Worm (Caenorhabditis elegans) whole organism, young adult: ENCODE measurements around the gene gut-2.

Experiments
- B0019.2 ChIP-seq: fragments of 200-800 bp; sonication (Bioruptor generic); conservative IDR thresholded peaks from 2 replicates; pipeline ENCODE4 v1.3.6; 2022; ENCODE audit warnings: missing genetic modification reagents, missing genetic modification characterization, missing compliant biosample characterization
- B0035.1 ChIP-seq: sonication (generic microtip); optimal IDR thresholded peaks from 2 replicates; lab custom pipeline; 2016; ENCODE audit warnings: missing genetic modification characterization, mild to moderate bottlenecking, missing compliant biosample characterization, missing genotype, missing genetic modification reagents
- D2030.7 ChIP-seq: fragments of 200-800 bp; sonication (Bioruptor generic); IDR thresholded peaks from 2 replicates; pipeline ENCODE4 v1.3.6; 2022; ENCODE audit warnings: missing genetic modification reagents, missing genetic modification characterization, missing compliant biosample characterization
- F33H1.4 ChIP-seq: fragments of 200-800 bp; sonication (Bioruptor generic); IDR thresholded peaks from 2 replicates; pipeline ENCODE4 v1.3.6; 2022; ENCODE audit warnings: missing genetic modification reagents, missing genetic modification characterization, missing compliant biosample characterization
- F49E8.2 ChIP-seq: sonication (generic microtip); optimal IDR thresholded peaks from 3 replicates; lab custom pipeline; 2017; ENCODE audit warnings: missing genetic modification characterization, mild to moderate bottlenecking, missing compliant biosample characterization, antibody characterized with exemption, moderate library complexity; ENCODE audit not compliant: insufficient read depth
- K11D2.4 ChIP-seq: fragments of 200-800 bp; sonication (Bioruptor generic); IDR thresholded peaks from 2 replicates; pipeline ENCODE4 v1.3.6; 2022; ENCODE audit warnings: missing genetic modification reagents, missing genetic modification characterization, missing compliant biosample characterization
- T26A5.8 ChIP-seq: sonication (generic microtip); optimal IDR thresholded peaks from 2 replicates; lab custom pipeline; 2016; ENCODE audit warnings: missing genetic modification characterization, missing compliant biosample characterization
- ZK185.1 ChIP-seq: sonication (generic microtip); optimal IDR thresholded peaks from 2 replicates; lab custom pipeline; 2016; ENCODE audit warnings: mild to moderate bottlenecking, missing genetic modification characterization, missing compliant biosample characterization; ENCODE audit not compliant: poor library complexity, severe bottlenecking
- ama-1 ChIP-seq, 3 experiments: fragments of 150-350 bp in 1 of 3; sonication (generic microtip) in 2 of 3; optimal IDR thresholded peaks; 2 replicates each; lab custom pipeline; 2014 to 2018; ENCODE audit warnings: missing biosample characterization in 2 of 3, missing genetic modification characterization in 2 of 3, missing genetic modification reagents in 2 of 3
- attf-3 ChIP-seq: fragments of 200-800 bp; sonication (Bioruptor generic); conservative IDR thresholded peaks from 2 replicates; pipeline ENCODE4 v1.3.6; 2022; ENCODE audit warnings: missing genetic modification reagents, missing genetic modification characterization, missing compliant biosample characterization
- attf-5 ChIP-seq: fragments of 200-800 bp; sonication (Bioruptor generic); optimal IDR thresholded peaks from 2 replicates; lab custom pipeline; 2018; ENCODE audit warnings: mild to moderate bottlenecking, missing genetic modification characterization, missing compliant biosample characterization
- attf-6 ChIP-seq: fragments of 200-800 bp; sonication (Bioruptor generic); IDR thresholded peaks from 2 replicates; pipeline ENCODE4 v1.3.6; 2022; ENCODE audit warnings: missing genetic modification reagents, missing genetic modification characterization, missing compliant biosample characterization
- bed-1 ChIP-seq: fragments of 200-800 bp; sonication (Bioruptor generic); IDR thresholded peaks from 2 replicates; pipeline ENCODE4 v1.3.6; 2022; ENCODE audit warnings: missing genetic modification reagents, missing genetic modification characterization, missing compliant biosample characterization
- cebp-1 ChIP-seq, 2 experiments: fragments of 200-800 bp in 1 of 2; sonication (Bioruptor generic) in 1 of 2; sonication (generic microtip) in 1 of 2; IDR thresholded peaks in 1 of 2; optimal IDR thresholded peaks in 1 of 2; 2 replicates each; pipeline versions ENCODE4 v1.3.6 to Lab custom; 2017 to 2022; ENCODE audit warnings: missing compliant biosample characterization in 2 of 2, missing genetic modification characterization in 2 of 2, mild to moderate bottlenecking in 1 of 2, missing genetic modification reagents in 1 of 2, moderate library complexity in 1 of 2
- ceh-27 ChIP-seq: fragments of 200-800 bp; sonication (Bioruptor generic); optimal IDR thresholded peaks from 2 replicates; lab custom pipeline; 2018; ENCODE audit warnings: mild to moderate bottlenecking, missing genetic modification characterization, moderate library complexity, missing compliant biosample characterization
- ceh-58 ChIP-seq: fragments of 200-800 bp; sonication (Bioruptor generic); IDR thresholded peaks from 2 replicates; pipeline ENCODE4 v1.3.6; 2022; ENCODE audit warnings: missing genetic modification characterization, missing compliant biosample characterization
- ceh-91 ChIP-seq: fragments of 200-800 bp; sonication (Bioruptor generic); IDR thresholded peaks from 2 replicates; pipeline ENCODE4 v1.3.6; 2022; ENCODE audit warnings: missing genetic modification reagents, missing genetic modification characterization, missing compliant biosample characterization
- fkh-3 ChIP-seq: sonication (generic microtip); optimal IDR thresholded peaks from 2 replicates; lab custom pipeline; 2016; ENCODE audit warnings: mild to moderate bottlenecking, missing genetic modification characterization, missing compliant biosample characterization
- hlh-26 ChIP-seq: fragments of 200-800 bp; sonication (Bioruptor generic); conservative IDR thresholded peaks from 2 replicates; pipeline ENCODE4 v1.3.6; 2022; ENCODE audit warnings: missing genetic modification reagents, missing genetic modification characterization, missing compliant biosample characterization
- hsf-1 ChIP-seq: fragments of 200-800 bp; sonication (Bioruptor generic); IDR thresholded peaks from 2 replicates; pipeline ENCODE4 v1.3.6; 2022; ENCODE audit warnings: missing genetic modification reagents, missing genetic modification characterization, missing compliant biosample characterization
- lag-1 ChIP-seq: fragments of 200-800 bp; sonication (Bioruptor generic); IDR thresholded peaks from 2 replicates; pipeline ENCODE4 v1.3.6; 2022; ENCODE audit warnings: missing genetic modification reagents, missing genetic modification characterization, missing compliant biosample characterization
- let-526 ChIP-seq: fragments of 200-800 bp; sonication (Bioruptor generic); IDR thresholded peaks from 2 replicates; pipeline ENCODE4 v1.3.6; 2022; ENCODE audit warnings: missing genetic modification reagents, missing genetic modification characterization, missing compliant biosample characterization
- lin-40 ChIP-seq: sonication (generic microtip); optimal IDR thresholded peaks from 2 replicates; lab custom pipeline; 2016; ENCODE audit warnings: missing genetic modification characterization, mild to moderate bottlenecking, missing compliant biosample characterization, missing genotype, missing genetic modification reagents
- lin-54 ChIP-seq: fragments of 200-800 bp; sonication (Bioruptor generic); optimal IDR thresholded peaks from 2 replicates; lab custom pipeline; 2018; ENCODE audit warnings: mild to moderate bottlenecking, missing genetic modification characterization, missing compliant biosample characterization
- madf-3 ChIP-seq: fragments of 200-800 bp; sonication (Bioruptor generic); IDR thresholded peaks from 2 replicates; pipeline ENCODE4 v1.3.6; 2022; ENCODE audit warnings: missing genetic modification reagents, missing genetic modification characterization, missing compliant biosample characterization
- mcd-1 ChIP-seq: fragments of 200-800 bp; sonication (Bioruptor generic); IDR thresholded peaks from 2 replicates; pipeline ENCODE4 v1.3.6; 2022; ENCODE audit warnings: missing genetic modification reagents, missing genetic modification characterization, missing compliant biosample characterization
- mel-28 ChIP-seq: sonication (generic microtip); optimal IDR thresholded peaks from 2 replicates; lab custom pipeline; 2016; ENCODE audit warnings: borderline replicate concordance, mild to moderate bottlenecking, missing genetic modification characterization, missing compliant biosample characterization
- mxl-1 ChIP-seq: sonication (generic microtip); optimal IDR thresholded peaks from 2 replicates; lab custom pipeline; 2016; ENCODE audit warnings: missing genetic modification characterization, missing compliant biosample characterization
- nfyb-1 ChIP-seq: fragments of 200-800 bp; sonication (Bioruptor generic); IDR thresholded peaks from 2 replicates; pipeline ENCODE4 v1.3.6; 2022; ENCODE audit warnings: missing genetic modification reagents, missing genetic modification characterization, missing compliant biosample characterization
- nhr-27 ChIP-seq: fragments of 200-800 bp; sonication (Bioruptor generic); optimal IDR thresholded peaks from 2 replicates; lab custom pipeline; 2018; ENCODE audit warnings: mild to moderate bottlenecking, missing genetic modification characterization, moderate library complexity, missing compliant biosample characterization
- nhr-80 ChIP-seq: sonication (generic microtip); optimal IDR thresholded peaks from 2 replicates; lab custom pipeline; 2016; ENCODE audit warnings: missing genetic modification characterization, missing compliant biosample characterization
- nhr-90 ChIP-seq: sonication (generic microtip); optimal IDR thresholded peaks from 2 replicates; lab custom pipeline; 2016; ENCODE audit warnings: missing genotype, mild to moderate bottlenecking, missing genetic modification characterization, missing compliant biosample characterization
- rcor-1 ChIP-seq: fragments of 200-800 bp; sonication (Bioruptor generic); IDR thresholded peaks from 2 replicates; pipeline ENCODE4 v1.3.6; 2022; ENCODE audit warnings: missing genetic modification reagents, missing genetic modification characterization, missing compliant biosample characterization
- repo-1 ChIP-seq: sonication (generic microtip); optimal IDR thresholded peaks from 2 replicates; lab custom pipeline; 2017; ENCODE audit warnings: mild to moderate bottlenecking, missing genetic modification characterization, missing compliant biosample characterization
- sdz-38 ChIP-seq: sonication (generic microtip); optimal IDR thresholded peaks from 2 replicates; lab custom pipeline; 2016; ENCODE audit warnings: missing genotype, missing genetic modification characterization, missing compliant biosample characterization
- sea-2 ChIP-seq: fragments of 200-800 bp; sonication (Bioruptor generic); IDR thresholded peaks from 2 replicates; pipeline ENCODE4 v1.3.6; 2022; ENCODE audit warnings: missing genetic modification characterization, missing compliant biosample characterization
- snpc-1.1 ChIP-seq: sonication (generic microtip); optimal IDR thresholded peaks from 2 replicates; lab custom pipeline; 2017; ENCODE audit warnings: missing genetic modification characterization, mild to moderate bottlenecking, missing compliant biosample characterization, antibody characterized with exemption, moderate library complexity, missing genotype, missing genetic modification reagents; ENCODE audit not compliant: insufficient read depth
- snpc-1.3 ChIP-seq: sonication (generic microtip); optimal IDR thresholded peaks from 2 replicates; lab custom pipeline; 2017; ENCODE audit warnings: missing genetic modification characterization, mild to moderate bottlenecking, missing compliant biosample characterization, antibody characterized with exemption, moderate library complexity, missing genotype, missing genetic modification reagents; ENCODE audit not compliant: insufficient read depth
- snpc-4 ChIP-seq, 5 experiments: fragments of 150-350 bp in 1 of 5; sonication (generic microtip) in 4 of 5; optimal IDR thresholded peaks; 2 replicates each; lab custom pipeline; 2014 to 2018; ENCODE audit warnings: missing genetic modification characterization in 5 of 5, missing biosample characterization in 3 of 5, antibody characterized with exemption in 2 of 5, mild to moderate bottlenecking in 2 of 5, missing compliant biosample characterization in 2 of 5, missing genotype in 2 of 5, moderate library complexity in 2 of 5, missing genetic modification reagents in 1 of 5
- sptf-2 ChIP-seq: fragments of 200-800 bp; sonication (Bioruptor generic); optimal IDR thresholded peaks from 2 replicates; lab custom pipeline; 2018; ENCODE audit warnings: mild to moderate bottlenecking, missing genetic modification characterization, missing compliant biosample characterization
- tbp1 ChIP-seq: fragments of 200-800 bp; sonication (Bioruptor generic); optimal IDR thresholded peaks from 2 replicates; lab custom pipeline; 2018; ENCODE audit warnings: mild to moderate bottlenecking, missing genetic modification characterization, missing compliant biosample characterization
- tbx-9 ChIP-seq: sonication (generic microtip); optimal IDR thresholded peaks from 2 replicates; lab custom pipeline; 2016; ENCODE audit warnings: borderline replicate concordance, missing genetic modification characterization, inconsistent platforms, missing compliant biosample characterization
- zfh-2 ChIP-seq: fragments of 200-800 bp; sonication (Bioruptor generic); conservative IDR thresholded peaks from 2 replicates; pipeline ENCODE4 v1.3.6; 2022; ENCODE audit warnings: missing genetic modification reagents, missing genetic modification characterization, missing compliant biosample characterization
- ztf-18 ChIP-seq: sonication (generic microtip); optimal IDR thresholded peaks from 2 replicates; lab custom pipeline; 2016; ENCODE audit warnings: missing genotype, mild to moderate bottlenecking, missing genetic modification characterization, missing compliant biosample characterization
- ztf-22 ChIP-seq: fragments of 200-800 bp; sonication (Bioruptor generic); optimal IDR thresholded peaks from 2 replicates; lab custom pipeline; 2018; ENCODE audit warnings: mild to moderate bottlenecking, missing genetic modification characterization, moderate library complexity, missing compliant biosample characterization

The gut-2 gene

DNA sequence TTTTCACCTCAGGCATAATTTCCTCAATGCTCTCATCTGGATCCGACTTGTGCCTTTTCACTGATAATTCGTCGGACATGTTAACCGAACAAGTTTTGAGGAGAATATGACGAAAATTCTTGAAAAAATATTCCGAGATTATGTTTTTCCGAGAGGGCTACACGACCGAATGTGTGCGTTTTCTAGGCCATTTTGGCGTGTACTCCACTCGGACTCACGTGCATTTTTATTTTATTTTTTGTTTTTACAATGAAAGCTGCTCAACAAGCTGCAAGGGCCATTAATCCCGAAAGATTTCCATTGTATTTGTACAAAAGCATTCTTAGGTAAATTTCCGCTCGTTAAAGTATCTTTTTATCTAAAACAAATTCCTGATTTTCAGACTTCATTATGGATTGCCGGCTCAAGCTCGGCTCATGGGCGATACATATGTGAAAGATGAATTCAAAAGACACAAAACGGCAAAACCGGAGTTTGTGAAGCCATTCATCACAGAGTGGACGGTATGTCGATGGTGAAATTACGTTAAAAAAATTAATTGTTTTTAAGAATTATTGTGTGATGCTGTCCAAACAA, 29.2 kb upstream of the gut-2 start, which contains the start of the genes F25H9.6 and F25H9.7 (continued):
- TF ChIP-seq rcor-1 (GFP tag; lab: Robert Waterston, UW) (peak; percentile 73), ceh-58 (GFP tag; lab: Robert Waterston, UW) (no peak), D2030.7 (GFP tag; lab: Robert Waterston, UW) (peak; percentile 77), repo-1 (tag; lab: Kevin White, UChicago) (peak; percentile 58), bed-1 (GFP tag; lab: Robert Waterston, UW) (0 out of 2 replicates have a peak, but pooled peaks have one; percentile 37), mxl-1 (tag; lab: Kevin White, UChicago) (no peak), ceh-27 (GFP tag; lab: Kevin White, UChicago) (peak; percentile 95), K11D2.4 (GFP tag; lab: Robert Waterston, UW) (peak; percentile 79), hlh-26 (GFP tag; lab: Robert Waterston, UW) (no peak), F33H1.4 (GFP tag; lab: Robert Waterston, UW) (peak; percentile 58), B0019.2 (GFP tag; lab: Robert Waterston, UW) (no peak), let-526 (peak; percentile 77), attf-3 (peak; percentile 78), tbx-9 (no peak), F49E8.2 (no peak), sea-2 (GFP tag; lab: Robert Waterston, UW) (peak; percentile 47; the same call in 1 of the 2 replicates), sptf-2 (GFP tag; lab: Kevin White, UChicago) (no peak), B0035.1 (tag; lab: Kevin White, UChicago) (peak; percentile 42), ceh-91 (peak; percentile 51; the same call in 1 of the 2 replicates), cebp-1 (GFP tag; IDR thresholded peaks at IDR 0.05; lab: Robert Waterston, UW) (peak; percentile 25; the same call in 1 of the 2 replicates), cebp-1 (tag; optimal IDR thresholded peaks at IDR 0.05; lab: Kevin White, UChicago) (peak; percentile 62), snpc-1.1 (tag; lab: Kevin White, UChicago) (no peak), tbp1 (GFP tag; lab: Kevin White, UChicago) (peak; percentile 58), lin-54 (GFP tag; lab: Kevin White, UChicago) (peak; percentile 65), nfyb-1 (peak; percentile 81), nhr-90 (tag; lab: Kevin White, UChicago) (no peak), ama-1 (optimal IDR thresholded peaks at IDR 0.05; lab: Kevin White, UChicago) (no peak), ama-1 (GFP tag; optimal IDR thresholded peaks at IDR 0.05; lab: Kevin White, UChicago) (peak in 1 of 2 experiments; percentile 63), attf-5 (no peak), mcd-1 (peak; percentile 82), hsf-1 (GFP tag; lab: Robert Waterston, UW) (peak; percentile 60; the same call in 1 of the 2 replicates), snpc-4 (GFP tag; optimal IDR thresholded peaks at IDR 0.05; lab: Kevin White, UChicago) (no peak), snpc-4 (tag; optimal IDR thresholded peaks at IDR 0.05; lab: Kevin White, UChicago) (peak in 1 of 4 experiments; percentile 54), ztf-22 (peak; percentile 39), madf-3 (no peak; the same call in 1 of the 2 replicates), sdz-38 (tag; lab: Kevin White, UChicago) (no peak), nhr-80 (tag; lab: Kevin White, UChicago) (no peak), attf-6 (GFP tag; lab: Robert Waterston, UW) (peak; percentile 66), ztf-18 (tag; lab: Kevin White, UChicago) (peak; percentile 12), T26A5.8 (tag; lab: Kevin White, UChicago) (no peak), mel-28 (no peak), ZK185.1 (tag; lab: Kevin White, UChicago) (peak; percentile 95), fkh-3 (no peak), lag-1 (GFP tag; lab: Robert Waterston, UW) (no peak), lin-40 (peak; percentile 77), zfh-2 (GFP tag; lab: Robert Waterston, UW) (no peak), nhr-27 (tag; lab: Kevin White, UChicago) (peak; percentile 46), snpc-1.3 (tag; lab: Kevin White, UChicago) (peak; percentile 31)
